Worm (Caenorhabditis elegans) whole organism, L3 larva: Measurements from ENCODE around the gene abu-1.

Experiments
- ZK546.5 ChIP-seq: sonication (generic microtip); optimal IDR thresholded peaks from 2 replicates; lab custom pipeline; 2017; ENCODE audit warnings: missing biosample characterization, missing genetic modification characterization
- ama-1 ChIP-seq: fragments of 150-350 bp; optimal IDR thresholded peaks from 2 replicates; lab custom pipeline; 2018
- ceh-16 ChIP-seq: sonication (generic microtip); optimal IDR thresholded peaks from 2 replicates; lab custom pipeline; 2017; ENCODE audit warnings: missing biosample characterization, missing genetic modification characterization
- ceh-28 ChIP-seq: fragments of 150-350 bp; optimal IDR thresholded peaks from 2 replicates; lab custom pipeline; 2014; ENCODE audit warnings: missing biosample characterization, missing genetic modification reagents, missing genetic modification characterization
- ceh-82 ChIP-seq: fragments of 150-350 bp; optimal IDR thresholded peaks from 2 replicates; lab custom pipeline; 2014; ENCODE audit warnings: missing biosample characterization, missing genetic modification characterization
- ceh-9 ChIP-seq: sonication (generic microtip); optimal IDR thresholded peaks from 2 replicates; lab custom pipeline; 2018; ENCODE audit warnings: missing biosample characterization, missing genetic modification characterization
- daf-12 ChIP-seq: fragments of 150-350 bp; optimal IDR thresholded peaks from 2 replicates; lab custom pipeline; 2014; ENCODE audit warnings: missing biosample characterization, missing genetic modification reagents, missing genetic modification characterization
- egl-27 ChIP-seq: sonication (generic microtip); optimal IDR thresholded peaks from 4 replicates; lab custom pipeline; 2017; ENCODE audit warnings: missing biosample characterization, missing genetic modification reagents, missing genetic modification characterization
- egl-5 ChIP-seq: fragments of 150-350 bp; optimal IDR thresholded peaks from 2 replicates; lab custom pipeline; 2017; ENCODE audit warnings: missing biosample characterization, missing genetic modification reagents, missing genetic modification characterization, inconsistent platforms
- elt-1 ChIP-seq: fragments of 150-350 bp; optimal IDR thresholded peaks from 2 replicates; lab custom pipeline; 2014; ENCODE audit warnings: missing biosample characterization, missing genetic modification characterization
- elt-2 ChIP-seq: sonication (generic microtip); optimal IDR thresholded peaks from 2 replicates; lab custom pipeline; 2016; ENCODE audit warnings: missing genetic modification reagents, mild to moderate bottlenecking, missing genetic modification characterization, missing compliant biosample characterization
- elt-3 ChIP-seq, 3 experiments: fragments of 150-350 bp in 1 of 3; sonication (generic microtip) in 2 of 3; optimal IDR thresholded peaks; 2 replicates in 2 of 3; 4 replicates in 1 of 3; lab custom pipeline; 2014 to 2017; ENCODE audit warnings: missing biosample characterization in 3 of 3, missing genetic modification characterization in 3 of 3
- eor-1 ChIP-seq, 2 experiments: fragments of 150-350 bp; optimal IDR thresholded peaks; 2 replicates each; lab custom pipeline; 2014 to 2018; ENCODE audit warnings: missing biosample characterization in 2 of 2, missing genetic modification characterization in 2 of 2
- fkh-10 ChIP-seq: sonication (generic microtip); optimal IDR thresholded peaks from 2 replicates; lab custom pipeline; 2017; ENCODE audit warnings: missing biosample characterization, missing genetic modification reagents, missing genetic modification characterization
- fkh-2 ChIP-seq: fragments of 150-350 bp; optimal IDR thresholded peaks from 2 replicates; lab custom pipeline; 2014; ENCODE audit warnings: missing biosample characterization, missing genetic modification reagents, missing genetic modification characterization
- fos-1 ChIP-seq: fragments of 150-350 bp; optimal IDR thresholded peaks from 2 replicates; lab custom pipeline; 2014; ENCODE audit warnings: missing biosample characterization, missing genetic modification characterization
- hmg-11 ChIP-seq: sonication (generic microtip); optimal IDR thresholded peaks from 2 replicates; lab custom pipeline; 2016; ENCODE audit warnings: missing genetic modification characterization, missing compliant biosample characterization
- jun-1 ChIP-seq: fragments of 150-350 bp; optimal IDR thresholded peaks from 2 replicates; lab custom pipeline; 2014; ENCODE audit warnings: missing biosample characterization, missing genetic modification reagents, missing genetic modification characterization
- lin-15B ChIP-seq: fragments of 150-350 bp; optimal IDR thresholded peaks from 2 replicates; lab custom pipeline; 2014; ENCODE audit warnings: missing biosample characterization, missing genetic modification characterization
- lin-39 ChIP-seq: fragments of 150-350 bp; optimal IDR thresholded peaks from 2 replicates; lab custom pipeline; 2018; ENCODE audit warnings: missing biosample characterization, missing genetic modification reagents, missing genetic modification characterization
- mdl-1 ChIP-seq: fragments of 150-350 bp; optimal IDR thresholded peaks from 2 replicates; lab custom pipeline; 2014; ENCODE audit warnings: missing biosample characterization, missing genetic modification characterization
- mml-1 ChIP-seq: fragments of 150-350 bp; sonication (generic microtip); optimal IDR thresholded peaks from 3 replicates; lab custom pipeline; 2014; ENCODE audit warnings: missing biosample characterization, missing genetic modification characterization
- nfya-1 ChIP-seq: sonication (generic microtip); optimal IDR thresholded peaks from 2 replicates; lab custom pipeline; 2017; ENCODE audit warnings: missing genetic modification characterization, mild to moderate bottlenecking, missing compliant biosample characterization, antibody characterized with exemption, moderate library complexity; ENCODE audit not compliant: insufficient read depth
- nhr-12 ChIP-seq: fragments of 150-350 bp; optimal IDR thresholded peaks from 2 replicates; lab custom pipeline; 2014; ENCODE audit warnings: missing biosample characterization, missing genetic modification characterization
- nhr-23 ChIP-seq: fragments of 150-350 bp; optimal IDR thresholded peaks from 2 replicates; lab custom pipeline; 2014; ENCODE audit warnings: missing biosample characterization, missing genetic modification reagents, missing genetic modification characterization
- nhr-237 ChIP-seq: fragments of 150-350 bp; optimal IDR thresholded peaks from 2 replicates; lab custom pipeline; 2014; ENCODE audit warnings: missing biosample characterization, missing genetic modification characterization
- nhr-25 ChIP-seq: sonication (generic microtip); optimal IDR thresholded peaks from 2 replicates; lab custom pipeline; 2017; ENCODE audit warnings: missing biosample characterization, missing genetic modification characterization
- nhr-43 ChIP-seq: sonication (generic microtip); optimal IDR thresholded peaks from 2 replicates; lab custom pipeline; 2016; ENCODE audit warnings: mild to moderate bottlenecking, missing genetic modification characterization, missing compliant biosample characterization; ENCODE audit not compliant: poor library complexity, severe bottlenecking
- nhr-67 ChIP-seq: fragments of 150-350 bp; optimal IDR thresholded peaks from 2 replicates; lab custom pipeline; 2014; ENCODE audit warnings: missing biosample characterization, missing genetic modification characterization
- nhr-76 ChIP-seq: fragments of 150-350 bp; sonication (generic microtip); optimal IDR thresholded peaks from 5 replicates; lab custom pipeline; 2014; ENCODE audit warnings: missing biosample characterization, missing genetic modification characterization
- nhr-77 ChIP-seq: fragments of 150-350 bp; optimal IDR thresholded peaks from 2 replicates; lab custom pipeline; 2014; ENCODE audit warnings: missing biosample characterization, missing genetic modification characterization
- pha-4 ChIP-seq: fragments of 150-350 bp; optimal IDR thresholded peaks from 2 replicates; lab custom pipeline; 2014; ENCODE audit warnings: missing biosample characterization, missing genetic modification reagents, missing genetic modification characterization
- pqm-1 ChIP-seq: fragments of 150-350 bp; optimal IDR thresholded peaks from 2 replicates; lab custom pipeline; 2017; ENCODE audit warnings: missing biosample characterization, missing genetic modification characterization, inconsistent platforms
- sea-2 ChIP-seq: fragments of 150-350 bp; sonication (generic microtip); optimal IDR thresholded peaks from 4 replicates; lab custom pipeline; 2014; ENCODE audit warnings: missing biosample characterization, missing genetic modification reagents, missing genetic modification characterization
- skn-1 ChIP-seq: fragments of 150-350 bp; optimal IDR thresholded peaks from 2 replicates; lab custom pipeline; 2014; ENCODE audit warnings: missing biosample characterization, missing genetic modification characterization
- snpc-4 ChIP-seq: fragments of 150-350 bp; optimal IDR thresholded peaks from 2 replicates; lab custom pipeline; 2014; ENCODE audit warnings: missing biosample characterization, missing genetic modification characterization
- unc-62 ChIP-seq: fragments of 150-350 bp; sonication (generic microtip); optimal IDR thresholded peaks from 4 replicates; lab custom pipeline; 2014; ENCODE audit warnings: missing biosample characterization, missing genetic modification reagents, missing genetic modification characterization
- zag-1 ChIP-seq: fragments of 150-350 bp; optimal IDR thresholded peaks from 2 replicates; lab custom pipeline; 2014; ENCODE audit warnings: missing biosample characterization, missing genetic modification characterization
- ztf-11 ChIP-seq: fragments of 150-350 bp; optimal IDR thresholded peaks from 2 replicates; lab custom pipeline; 2014; ENCODE audit warnings: missing biosample characterization, missing genetic modification characterization
- ztf-4 ChIP-seq: fragments of 150-350 bp; optimal IDR thresholded peaks from 2 replicates; lab custom pipeline; 2014; ENCODE audit warnings: missing biosample characterization, missing genetic modification characterization

abu-1 gene

DNA sequence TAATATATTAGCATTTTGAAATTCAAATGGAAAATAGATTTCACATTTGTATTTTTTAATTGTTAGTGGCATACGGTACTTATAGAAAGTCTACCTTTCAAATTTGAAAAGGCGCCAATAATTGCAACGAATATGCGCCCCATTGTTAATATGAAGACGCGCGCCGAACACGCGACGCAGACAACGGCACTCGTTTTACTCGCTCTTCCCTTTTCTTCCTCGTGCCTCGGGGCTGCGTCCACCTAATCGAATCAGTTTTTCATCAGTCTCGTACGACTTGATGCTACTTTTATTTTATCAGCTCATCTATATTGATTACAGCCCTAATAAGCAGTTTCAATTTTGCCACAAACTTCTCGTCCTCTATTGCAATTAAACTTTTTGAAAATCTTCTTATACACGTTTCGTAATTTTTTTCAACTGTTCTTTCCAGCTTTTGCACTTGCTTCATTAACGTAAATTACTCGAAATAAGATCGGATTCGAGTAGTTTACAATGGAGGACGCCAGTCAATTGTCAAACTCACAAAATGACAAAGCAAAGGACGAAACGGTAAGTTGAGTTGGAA, 19.7 kb downstream of the abu-1 start, which contains the start of gene cash-1:
TSS of gene cash-1 (plus strand) at position 432 of the 568 bp plus-strand sequence.
- TF ChIP-seq ceh-16 (tag; lab: Kevin White, UChicago) (no peak), nhr-25 (tag; lab: Kevin White, UChicago) (peak; percentile 75), ceh-82 (tag; lab: Kevin White, UChicago) (no peak), nfya-1 (tag; lab: Kevin White, UChicago) (peak; percentile 74), mdl-1 (tag; lab: Kevin White, UChicago) (no peak), elt-3 (tag; optimal IDR thresholded peaks at IDR 0.05; lab: Kevin White, UChicago) (no peak), nhr-23 (tag; lab: Kevin White, UChicago) (peak; percentile 66), elt-2 (peak; percentile 77), fkh-10 (GFP tag; lab: Kevin White, UChicago) (no peak), pqm-1 (tag; lab: Kevin White, UChicago) (peak; percentile 60), ceh-9 (tag; lab: Kevin White, UChicago) (no peak), zag-1 (tag; lab: Kevin White, UChicago) (no peak), nhr-77 (tag; lab: Kevin White, UChicago) (no peak), sea-2 (GFP tag; lab: Kevin White, UChicago) (no peak), nhr-237 (no peak), daf-12 (tag; lab: Kevin White, UChicago) (no peak), eor-1 (tag; optimal IDR thresholded peaks at IDR 0.05; lab: Kevin White, UChicago) (no peak), lin-15B (tag; lab: Kevin White, UChicago) (peak; percentile 93), ztf-4 (tag; lab: Kevin White, UChicago) (no peak), fos-1 (tag; lab: Kevin White, UChicago) (no peak), egl-27 (tag; lab: Kevin White, UChicago) (no peak), elt-1 (tag; lab: Kevin White, UChicago) (no peak), nhr-12 (tag; lab: Kevin White, UChicago) (no peak), ztf-11 (tag; lab: Kevin White, UChicago) (no peak), nhr-67 (tag; lab: Kevin White, UChicago) (no peak), nhr-76 (tag; lab: Kevin White, UChicago) (no peak), nhr-43 (tag; lab: Kevin White, UChicago) (no peak), pha-4 (tag; lab: Kevin White, UChicago) (peak; percentile 87), jun-1 (tag; lab: Kevin White, UChicago) (no peak), ZK546.5 (tag; lab: Kevin White, UChicago) (no peak), skn-1 (tag; lab: Kevin White, UChicago) (peak; percentile 38), snpc-4 (tag; lab: Kevin White, UChicago) (peak; percentile 66), fkh-2 (tag; lab: Kevin White, UChicago) (no peak), lin-39 (tag; lab: Kevin White, UChicago) (peak; percentile 80), ceh-28 (tag; lab: Kevin White, UChicago) (peak; percentile 9), mml-1 (tag; lab: Kevin White, UChicago) (no peak), egl-5 (no peak), ama-1 (lab: Kevin White, UChicago) (no peak), unc-62 (GFP tag; lab: Kevin White, UChicago) (no peak)

DNA sequence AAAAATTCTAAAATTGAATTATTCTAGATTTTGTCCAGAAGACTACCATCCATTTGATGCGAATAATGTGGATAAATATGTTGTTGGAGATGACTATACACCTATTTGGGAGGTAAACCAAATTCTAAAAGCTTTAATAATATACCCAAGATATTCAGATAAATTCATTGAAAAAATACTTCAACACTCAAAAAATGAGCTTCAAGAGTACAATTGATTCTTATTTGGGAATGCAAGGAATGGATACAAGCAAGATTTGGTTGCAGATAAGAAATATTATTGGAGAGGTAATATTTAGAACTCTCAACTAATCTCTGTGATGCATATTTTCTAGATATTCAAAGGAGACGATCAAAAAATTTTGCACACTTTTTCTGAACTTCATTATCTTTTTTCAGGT, 21.4 kb downstream of the abu-1 start:
- TF ChIP-seq hmg-11 (tag; lab: Kevin White, UChicago), result no peak
- no peak for TF ChIP-seq nhr-43 (tag; lab: Kevin White, UChicago)
- TF ChIP-seq egl-27 (tag; lab: Kevin White, UChicago), result no peak
- TF ChIP-seq zag-1 (tag; lab: Kevin White, UChicago), result no peak
- TF ChIP-seq mml-1 (tag; lab: Kevin White, UChicago), result no peak
- no peak for TF ChIP-seq ceh-82 (tag; lab: Kevin White, UChicago)
- TF ChIP-seq sea-2 (GFP tag; lab: Kevin White, UChicago), result no peak
- no peak for TF ChIP-seq mdl-1 (tag; lab: Kevin White, UChicago)
